Worm (Caenorhabditis elegans): ENCODE measurements around the gene clp-2.

DNA sequence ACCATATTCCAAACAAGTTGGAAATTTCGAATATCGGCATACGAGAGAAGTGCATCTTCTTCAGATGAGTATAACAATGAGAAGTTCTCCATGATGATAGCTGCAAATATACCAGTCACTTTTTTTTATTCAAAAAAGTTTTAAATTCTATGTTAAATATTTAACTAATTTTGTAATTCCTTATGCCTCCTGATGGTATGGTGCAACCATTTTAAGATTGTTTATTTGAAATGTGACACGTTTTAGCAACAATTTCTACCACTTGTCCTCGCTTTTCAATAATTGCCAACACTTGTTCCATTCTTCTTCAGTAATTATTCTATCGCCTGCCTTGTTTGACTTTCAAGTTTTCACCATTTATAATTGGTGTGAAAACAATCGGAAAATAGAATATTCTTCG lies 42.1 kb upstream of the clp-2 start, which contains the start of gene F17C8.6:
- TF ChIP-seq nhr-237 (tag; optimal IDR thresholded peaks at IDR 0.05) = no peak
- TF ChIP-seq ztf-4 (tag; optimal IDR thresholded peaks at IDR 0.05) = no peak
- TF ChIP-seq ztf-11 (tag; optimal IDR thresholded peaks at IDR 0.05) = no peak
- TF ChIP-seq nfya-1 (tag; optimal IDR thresholded peaks at IDR 0.05; ENCODE audit: insufficient read depth) = no peak
- TF ChIP-seq pqm-1 (tag; optimal IDR thresholded peaks at IDR 0.05) = no peak
- no peak for TF ChIP-seq pha-4 (tag; optimal IDR thresholded peaks at IDR 0.05)
- TF ChIP-seq ceh-82 (tag; optimal IDR thresholded peaks at IDR 0.05) = no peak

Measured in whole organism, L3 larva.